Worm (Caenorhabditis elegans) whole organism, early embryonic: ENCODE measurements around the gene lmp-2.

Source experiments
- B0310.2 ChIP-seq: sonication (generic microtip); optimal IDR thresholded peaks from 2 replicates; lab custom pipeline; 2016; ENCODE audit warnings: mild to moderate bottlenecking, missing genetic modification characterization, missing compliant biosample characterization
- F13C5.2 ChIP-seq: sonication (generic microtip); optimal IDR thresholded peaks from 2 replicates; lab custom pipeline; 2017; ENCODE audit warnings: mild to moderate bottlenecking, missing genetic modification characterization, inconsistent platforms, missing compliant biosample characterization
- ama-1 ChIP-seq: fragments of 150-350 bp; optimal IDR thresholded peaks from 2 replicates; lab custom pipeline; 2014
- ceh-13 ChIP-seq: fragments of 200-800 bp; sonication (Bioruptor generic); optimal IDR thresholded peaks from 2 replicates; lab custom pipeline; 2018; ENCODE audit warnings: mild to moderate bottlenecking, missing genetic modification characterization, missing compliant biosample characterization
- ceh-36 ChIP-seq: sonication (generic microtip); optimal IDR thresholded peaks from 2 replicates; lab custom pipeline; 2016; ENCODE audit warnings: missing genetic modification characterization, inconsistent platforms, missing compliant biosample characterization
- ets-7 ChIP-seq: sonication (generic microtip); optimal IDR thresholded peaks from 2 replicates; lab custom pipeline; 2016; ENCODE audit warnings: missing genotype, missing genetic modification characterization, missing compliant biosample characterization
- flt-1 ChIP-seq: fragments of 200-800 bp; sonication (Bioruptor generic); IDR thresholded peaks from 2 replicates; pipeline ENCODE4 v1.3.6; 2022; ENCODE audit warnings: missing genetic modification characterization, missing compliant biosample characterization
- hmbx-1 ChIP-seq: sonication (generic microtip); optimal IDR thresholded peaks from 2 replicates; lab custom pipeline; 2016; ENCODE audit warnings: mild to moderate bottlenecking, missing genetic modification characterization, missing compliant biosample characterization
- hmg-4 ChIP-seq: fragments of 200-800 bp; sonication (Bioruptor generic); optimal IDR thresholded peaks from 2 replicates; lab custom pipeline; 2018; ENCODE audit warnings: mild to moderate bottlenecking, missing genetic modification characterization, missing compliant biosample characterization
- hnd-1 ChIP-seq: sonication (generic microtip); optimal IDR thresholded peaks from 2 replicates; lab custom pipeline; 2016; ENCODE audit warnings: missing genetic modification characterization, missing compliant biosample characterization
- scrt-1 ChIP-seq: fragments of 200-800 bp; sonication (Bioruptor generic); IDR thresholded peaks from 2 replicates; pipeline ENCODE4 v1.3.6; 2022; ENCODE audit warnings: missing genetic modification characterization, missing compliant biosample characterization
- sea-1 ChIP-seq: fragments of 200-800 bp; sonication (Bioruptor generic); conservative IDR thresholded peaks from 2 replicates; pipeline ENCODE4 v1.3.6; 2022; ENCODE audit warnings: missing genetic modification characterization, missing compliant biosample characterization
- tbx-11 ChIP-seq: fragments of 200-800 bp; sonication (Bioruptor generic); IDR thresholded peaks from 2 replicates; pipeline ENCODE4 v1.3.6; 2022; ENCODE audit warnings: missing genetic modification characterization, missing compliant biosample characterization

DNA sequence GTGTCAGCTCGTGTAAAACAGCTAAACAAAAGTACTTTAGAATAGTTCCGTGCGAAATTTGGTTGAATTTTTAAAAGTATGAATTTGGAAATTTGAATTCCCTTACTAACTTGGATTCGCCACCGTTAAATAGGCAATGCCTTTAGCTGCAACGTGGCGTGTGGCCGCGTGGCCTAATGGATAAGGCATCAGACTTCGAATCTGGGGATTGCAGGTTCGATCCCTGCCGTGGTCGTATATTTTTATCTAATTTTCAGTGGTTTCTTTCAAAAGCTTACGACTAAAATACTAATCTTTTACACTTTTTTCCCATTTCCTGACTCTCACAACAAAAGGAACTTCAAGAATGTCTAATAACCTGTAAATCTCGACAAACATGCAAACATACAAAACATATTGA is 35.7 kb upstream of the lmp-2 start:
- TF ChIP-seq flt-1 (no peak), ama-1 (lab: Kevin White, UChicago) (no peak), ceh-36 (tag; lab: Kevin White, UChicago) (no peak), hmbx-1 (tag; lab: Kevin White, UChicago) (no peak), ceh-13 (GFP tag; lab: Kevin White, UChicago) (no peak), B0310.2 (no peak), sea-1 (GFP tag; lab: Robert Waterston, UW) (no peak), tbx-11 (GFP tag; lab: Robert Waterston, UW) (no peak), hnd-1 (tag; lab: Kevin White, UChicago) (no peak), F13C5.2 (no peak), hmg-4 (GFP tag; lab: Kevin White, UChicago) (no peak), scrt-1 (GFP tag; lab: Robert Waterston, UW) (no peak), ets-7 (no peak)
